Worm (Caenorhabditis elegans) whole organism, L4 larva: ENCODE results near the gene metl-18.

Experiments
- D1046.2 ChIP-seq: fragments of 200-800 bp; sonication (Bioruptor generic); IDR thresholded peaks from 2 replicates; pipeline ENCODE4 v1.3.6; 2022; ENCODE audit warnings: missing genetic modification characterization, missing compliant biosample characterization
- F10B5.3 ChIP-seq: sonication (generic microtip); optimal IDR thresholded peaks from 2 replicates; lab custom pipeline; 2016; ENCODE audit warnings: mild to moderate bottlenecking, missing genetic modification characterization, missing compliant biosample characterization
- T20F7.1 ChIP-seq: fragments of 200-800 bp; sonication (Bioruptor generic); optimal IDR thresholded peaks from 2 replicates; lab custom pipeline; 2018; ENCODE audit warnings: mild to moderate bottlenecking, missing genetic modification characterization, missing compliant biosample characterization
- Y48G9A.11 ChIP-seq: fragments of 200-800 bp; sonication (Bioruptor generic); IDR thresholded peaks from 2 replicates; pipeline ENCODE4 v1.3.6; 2022; ENCODE audit warnings: missing genetic modification reagents, missing genetic modification characterization, missing compliant biosample characterization
- Y75B8A.6 ChIP-seq: fragments of 200-800 bp; sonication (Bioruptor generic); IDR thresholded peaks from 2 replicates; pipeline ENCODE4 v1.3.6; 2022; ENCODE audit warnings: missing genetic modification reagents, missing genetic modification characterization, missing compliant biosample characterization
- ZK337.2 ChIP-seq: fragments of 200-800 bp; sonication (Bioruptor generic); IDR thresholded peaks from 2 replicates; pipeline ENCODE4 v1.3.6; 2022; ENCODE audit warnings: missing genetic modification reagents, missing genetic modification characterization, missing compliant biosample characterization
- ZK546.5 ChIP-seq, 2 experiments: sonication (generic microtip); optimal IDR thresholded peaks; 2 replicates each; lab custom pipeline; 2017; ENCODE audit warnings: missing biosample characterization in 2 of 2, missing genetic modification characterization in 2 of 2
- aha-1 ChIP-seq: fragments of 150-350 bp; peaks from one replicate; lab custom pipeline; 2014; ENCODE audit warnings: missing biosample characterization, missing genetic modification characterization
- aly-2 ChIP-seq: sonication (generic microtip); optimal IDR thresholded peaks from 2 replicates; lab custom pipeline; 2018; ENCODE audit warnings: missing biosample characterization, missing genetic modification characterization
- attf-4 ChIP-seq: sonication (generic microtip); optimal IDR thresholded peaks from 3 replicates; lab custom pipeline; 2017; ENCODE audit warnings: missing biosample characterization, missing genetic modification characterization
- ceh-32 ChIP-seq: sonication (generic microtip); optimal IDR thresholded peaks from 2 replicates; lab custom pipeline; 2016; ENCODE audit warnings: mild to moderate bottlenecking, missing genetic modification characterization, missing compliant biosample characterization; ENCODE audit not compliant: poor library complexity
- ceh-62 ChIP-seq: sonication (generic microtip); optimal IDR thresholded peaks from 2 replicates; lab custom pipeline; 2017; ENCODE audit warnings: missing biosample characterization, missing genetic modification characterization
- ces-1 ChIP-seq: fragments of 150-350 bp; sonication (generic microtip); optimal IDR thresholded peaks from 4 replicates; lab custom pipeline; 2014; ENCODE audit warnings: missing biosample characterization, missing genetic modification reagents, missing genetic modification characterization
- daf-8 ChIP-seq: fragments of 200-800 bp; sonication (Bioruptor generic); IDR thresholded peaks from 2 replicates; pipeline ENCODE4 v1.3.6; 2022; ENCODE audit warnings: missing genetic modification characterization, missing compliant biosample characterization
- dmd-6 ChIP-seq: fragments of 200-800 bp; sonication (Bioruptor generic); IDR thresholded peaks from 2 replicates; pipeline ENCODE4 v1.3.6; 2022; ENCODE audit warnings: missing genetic modification reagents, missing genetic modification characterization, missing compliant biosample characterization
- dmd-8 ChIP-seq: fragments of 200-800 bp; sonication (Bioruptor generic); IDR thresholded peaks from 2 replicates; pipeline ENCODE4 v1.3.6; 2022; ENCODE audit warnings: missing genetic modification characterization, missing compliant biosample characterization
- dmd-9 ChIP-seq: fragments of 200-800 bp; sonication (Bioruptor generic); IDR thresholded peaks from 2 replicates; pipeline ENCODE4 v1.3.6; 2022; ENCODE audit warnings: missing genetic modification reagents, missing genetic modification characterization, missing compliant biosample characterization
- dpl-1 ChIP-seq: fragments of 150-350 bp; optimal IDR thresholded peaks from 2 replicates; lab custom pipeline; 2014; ENCODE audit warnings: missing biosample characterization, missing genetic modification reagents, missing genetic modification characterization
- duxl-1 ChIP-seq: sonication (generic microtip); optimal IDR thresholded peaks from 2 replicates; lab custom pipeline; 2016; ENCODE audit warnings: mild to moderate bottlenecking, missing genetic modification characterization, moderate library complexity, missing compliant biosample characterization; ENCODE audit not compliant: poor library complexity
- egl-43 ChIP-seq: fragments of 200-800 bp; sonication (Bioruptor generic); IDR thresholded peaks from 2 replicates; pipeline ENCODE4 v1.3.6; 2022; ENCODE audit warnings: missing genetic modification reagents, missing genetic modification characterization, missing compliant biosample characterization
- hif-1 ChIP-seq, 2 experiments: sonication (generic microtip); optimal IDR thresholded peaks; 2 replicates each; lab custom pipeline; 2016 to 2017; ENCODE audit warnings: missing compliant biosample characterization in 2 of 2, missing genetic modification characterization in 2 of 2, missing genetic modification reagents in 2 of 2, missing genotype in 2 of 2, mild to moderate bottlenecking in 1 of 2
- hlh-11 ChIP-seq: fragments of 200-800 bp; sonication (Bioruptor generic); optimal IDR thresholded peaks from 2 replicates; lab custom pipeline; 2018; ENCODE audit warnings: mild to moderate bottlenecking, missing genetic modification characterization, missing compliant biosample characterization
- hlh-30 ChIP-seq: sonication (generic microtip); optimal IDR thresholded peaks from 2 replicates; lab custom pipeline; 2017; ENCODE audit warnings: antibody characterized with exemption, mild to moderate bottlenecking, missing genetic modification characterization, missing compliant biosample characterization; ENCODE audit not compliant: insufficient read depth
- jun-1 ChIP-seq: fragments of 150-350 bp; optimal IDR thresholded peaks from 2 replicates; lab custom pipeline; 2014; ENCODE audit warnings: missing biosample characterization, missing genetic modification reagents, missing genetic modification characterization
- lim-7 ChIP-seq: fragments of 200-800 bp; sonication (Bioruptor generic); IDR thresholded peaks from 2 replicates; pipeline ENCODE4 v1.3.6; 2022; ENCODE audit warnings: missing genetic modification characterization, missing compliant biosample characterization
- lin-1 ChIP-seq: fragments of 200-800 bp; sonication (Bioruptor generic); IDR thresholded peaks from 2 replicates; pipeline ENCODE4 v1.3.6; 2022; ENCODE audit warnings: missing genetic modification reagents, missing genetic modification characterization, missing compliant biosample characterization
- lin-13 ChIP-seq: fragments of 150-350 bp; optimal IDR thresholded peaks from 2 replicates; lab custom pipeline; 2014; ENCODE audit warnings: missing biosample characterization, missing genetic modification reagents, missing genetic modification characterization
- lin-15B ChIP-seq: fragments of 150-350 bp; sonication (generic microtip); optimal IDR thresholded peaks from 3 replicates; lab custom pipeline; 2014; ENCODE audit warnings: missing biosample characterization, missing genetic modification characterization
- lin-38 ChIP-seq: fragments of 200-800 bp; sonication (Bioruptor generic); IDR thresholded peaks from 2 replicates; pipeline ENCODE4 v1.3.6; 2022; ENCODE audit warnings: missing genetic modification reagents, missing genetic modification characterization, missing compliant biosample characterization
- lir-3 ChIP-seq: sonication (generic microtip); optimal IDR thresholded peaks from 2 replicates; lab custom pipeline; 2016; ENCODE audit warnings: mild to moderate bottlenecking, missing genetic modification characterization, missing compliant biosample characterization
- mdl-1 ChIP-seq, 2 experiments: fragments of 150-350 bp in 1 of 2; sonication (generic microtip) in 1 of 2; optimal IDR thresholded peaks; 2 replicates each; lab custom pipeline; 2014 to 2017; ENCODE audit warnings: missing biosample characterization in 2 of 2, missing genetic modification characterization in 2 of 2
- mep-1 ChIP-seq: fragments of 150-350 bp; sonication (generic microtip); optimal IDR thresholded peaks from 3 replicates; lab custom pipeline; 2014; ENCODE audit warnings: missing biosample characterization, missing genetic modification characterization
- mes-2 ChIP-seq: sonication (generic microtip); optimal IDR thresholded peaks from 2 replicates; lab custom pipeline; 2016; ENCODE audit warnings: missing genotype, mild to moderate bottlenecking, missing genetic modification characterization, missing compliant biosample characterization; ENCODE audit not compliant: poor library complexity, severe bottlenecking
- mxl-2 ChIP-seq: fragments of 200-800 bp; sonication (Bioruptor generic); conservative IDR thresholded peaks from 2 replicates; pipeline ENCODE4 v1.3.6; 2022; ENCODE audit warnings: missing genetic modification reagents, missing genetic modification characterization, missing compliant biosample characterization
- mxl-3 ChIP-seq: fragments of 200-800 bp; sonication (Bioruptor generic); optimal IDR thresholded peaks from 2 replicates; lab custom pipeline; 2018; ENCODE audit warnings: mild to moderate bottlenecking, missing genetic modification characterization, missing compliant biosample characterization
- nhr-11 ChIP-seq: fragments of 150-350 bp; optimal IDR thresholded peaks from 2 replicates; lab custom pipeline; 2014; ENCODE audit warnings: missing biosample characterization, missing genetic modification characterization
- nhr-28 ChIP-seq: fragments of 150-350 bp; optimal IDR thresholded peaks from 2 replicates; lab custom pipeline; 2014; ENCODE audit warnings: missing biosample characterization, missing genetic modification characterization
- nhr-48 ChIP-seq: sonication (generic microtip); optimal IDR thresholded peaks from 2 replicates; lab custom pipeline; 2016; ENCODE audit warnings: mild to moderate bottlenecking, missing genetic modification characterization, missing compliant biosample characterization
- nhr-6 ChIP-seq: fragments of 150-350 bp; optimal IDR thresholded peaks from 2 replicates; lab custom pipeline; 2014; ENCODE audit warnings: missing biosample characterization, missing genetic modification characterization
- nhr-76 ChIP-seq: fragments of 150-350 bp; optimal IDR thresholded peaks from 2 replicates; lab custom pipeline; 2014; ENCODE audit warnings: missing biosample characterization, missing genetic modification characterization
- rbr-2 ChIP-seq: sonication (generic microtip); optimal IDR thresholded peaks from 2 replicates; lab custom pipeline; 2016; ENCODE audit warnings: missing genotype, missing genetic modification characterization, missing compliant biosample characterization
- sdz-12 ChIP-seq: fragments of 200-800 bp; sonication (Bioruptor generic); optimal IDR thresholded peaks from 2 replicates; lab custom pipeline; 2018; ENCODE audit warnings: mild to moderate bottlenecking, missing genetic modification characterization, missing compliant biosample characterization
- skn-1 ChIP-seq: fragments of 150-350 bp; optimal IDR thresholded peaks from 2 replicates; lab custom pipeline; 2014; ENCODE audit warnings: missing biosample characterization, missing genetic modification characterization
- snpc-1.2 ChIP-seq: fragments of 200-800 bp; sonication (Bioruptor generic); IDR thresholded peaks from 2 replicates; pipeline ENCODE4 v1.3.6; 2022; ENCODE audit warnings: missing genetic modification reagents, missing genetic modification characterization, missing compliant biosample characterization
- spr-1 ChIP-seq: sonication (generic microtip); optimal IDR thresholded peaks from 2 replicates; lab custom pipeline; 2016; ENCODE audit warnings: mild to moderate bottlenecking, missing genetic modification characterization, missing compliant biosample characterization
- tag-97 ChIP-seq: fragments of 200-800 bp; sonication (Bioruptor generic); IDR thresholded peaks from 2 replicates; pipeline ENCODE4 v1.3.6; 2022; ENCODE audit warnings: missing genetic modification characterization, missing compliant biosample characterization
- tra-1 ChIP-seq: fragments of 200-800 bp; sonication (Bioruptor generic); IDR thresholded peaks from 2 replicates; pipeline ENCODE4 v1.3.6; 2022; ENCODE audit warnings: missing genetic modification reagents, missing genetic modification characterization, missing compliant biosample characterization
- unc-130 ChIP-seq: sonication (generic microtip); optimal IDR thresholded peaks from 2 replicates; lab custom pipeline; 2016; ENCODE audit warnings: missing genetic modification reagents, missing genetic modification characterization, missing compliant biosample characterization
- zag-1 ChIP-seq: fragments of 150-350 bp; optimal IDR thresholded peaks from 2 replicates; lab custom pipeline; 2014; ENCODE audit warnings: missing biosample characterization, missing genetic modification characterization
- zfp-3 ChIP-seq: fragments of 200-800 bp; sonication (Bioruptor generic); conservative IDR thresholded peaks from 2 replicates; pipeline ENCODE4 v1.3.6; 2022; ENCODE audit warnings: missing genetic modification reagents, missing genetic modification characterization, missing compliant biosample characterization
- zip-2 ChIP-seq: fragments of 150-350 bp; optimal IDR thresholded peaks from 2 replicates; lab custom pipeline; 2014; ENCODE audit warnings: missing biosample characterization, missing genetic modification characterization
- ztf-7 ChIP-seq: fragments of 150-350 bp; optimal IDR thresholded peaks from 2 replicates; lab custom pipeline; 2014; ENCODE audit warnings: missing biosample characterization, missing genetic modification characterization

metl-18 gene

DNA sequence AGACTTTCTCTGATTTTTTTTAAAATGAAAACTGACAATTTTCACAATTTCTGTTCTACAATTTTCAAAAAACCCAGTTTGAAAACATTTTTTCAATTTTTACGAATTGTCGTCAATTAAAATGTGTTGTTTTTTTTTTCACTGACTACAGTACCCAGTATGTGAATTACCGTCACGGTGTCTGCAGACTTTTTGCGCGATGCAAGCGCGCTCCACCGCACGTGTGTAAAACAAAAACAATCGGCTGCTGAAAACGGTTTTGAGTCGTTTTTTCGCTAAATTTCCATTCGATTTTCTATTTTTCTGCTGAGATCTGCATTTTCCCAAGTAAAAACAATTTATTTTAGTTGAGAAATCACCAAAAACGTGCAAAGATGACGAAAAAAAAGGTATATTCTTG is 30.7 kb downstream of the metl-18 start:
- TF ChIP-seq daf-8 (GFP tag; lab: Robert Waterston, UW) (no peak), attf-4 (no peak), nhr-6 (tag; lab: Kevin White, UChicago) (peak; percentile 96), F10B5.3 (tag; lab: Kevin White, UChicago) (peak; percentile 18), ceh-62 (no peak), lin-15B (tag; lab: Kevin White, UChicago) (peak; percentile 92), ces-1 (GFP tag; lab: Kevin White, UChicago) (peak; percentile 84), dmd-8 (GFP tag; lab: Robert Waterston, UW) (no peak), hif-1 (tag; optimal IDR thresholded peaks at IDR 0.05; lab: Kevin White, UChicago) (peak; percentile 78 to 87), zip-2 (tag; lab: Kevin White, UChicago) (peak; percentile 89), lin-1 (GFP tag; lab: Robert Waterston, UW) (peak; percentile 91), mes-2 (tag; lab: Kevin White, UChicago) (peak; percentile 98), jun-1 (peak; percentile 95), unc-130 (peak; percentile 76), T20F7.1 (GFP tag; lab: Kevin White, UChicago) (peak; percentile 95), snpc-1.2 (GFP tag; lab: Robert Waterston, UW) (peak; percentile 63; the same call in 1 of the 2 replicates), tra-1 (GFP tag; lab: Robert Waterston, UW) (peak; percentile 95), spr-1 (tag; lab: Kevin White, UChicago) (peak; percentile 94), dmd-9 (GFP tag; lab: Robert Waterston, UW) (peak; percentile 97), ZK337.2 (GFP tag; lab: Robert Waterston, UW) (peak; percentile 91), Y75B8A.6 (GFP tag; lab: Robert Waterston, UW) (peak; percentile 71; the same call in 1 of the 2 replicates), sdz-12 (GFP tag; lab: Kevin White, UChicago) (no peak), lir-3 (tag; lab: Kevin White, UChicago) (peak; percentile 71), duxl-1 (tag; lab: Kevin White, UChicago) (peak; percentile 93), ceh-32 (no peak), dpl-1 (GFP tag; lab: Kevin White, UChicago) (peak; percentile 97), hlh-11 (tag; lab: Kevin White, UChicago) (peak; percentile 97), nhr-11 (tag; lab: Kevin White, UChicago) (peak; percentile 97), zfp-3 (GFP tag; lab: Robert Waterston, UW) (peak; percentile 97), nhr-76 (peak; percentile 68), hlh-30 (tag; lab: Kevin White, UChicago) (peak; percentile 95), lin-13 (GFP tag; lab: Kevin White, UChicago) (peak; percentile 98), ZK546.5 (tag; optimal IDR thresholded peaks at IDR 0.05; lab: Kevin White, UChicago) (peak in 1 of 2 experiments; percentile 64), D1046.2 (peak; percentile 96), mdl-1 (tag; optimal IDR thresholded peaks at IDR 0.05; lab: Kevin White, UChicago) (peak; percentile 57 to 89), Y48G9A.11 (GFP tag; lab: Robert Waterston, UW) (peak; percentile 83), rbr-2 (peak; percentile 99), aha-1 (tag; lab: Kevin White, UChicago) (peak; percentile 98), mxl-3 (GFP tag; lab: Kevin White, UChicago) (peak; percentile 87), ztf-7 (tag; lab: Kevin White, UChicago) (peak; percentile 74), dmd-6 (GFP tag; lab: Robert Waterston, UW) (peak; percentile 98), tag-97 (GFP tag; lab: Robert Waterston, UW) (no peak), mep-1 (tag; lab: Kevin White, UChicago) (peak; percentile 98), mxl-2 (GFP tag; lab: Robert Waterston, UW) (peak; percentile 56; the same call in 1 of the 2 replicates), nhr-28 (peak; percentile 96), aly-2 (tag; lab: Kevin White, UChicago) (no peak), skn-1 (no peak), nhr-48 (tag; lab: Kevin White, UChicago) (peak; percentile 89), zag-1 (peak; percentile 26), lin-38 (GFP tag; lab: Robert Waterston, UW) (peak; percentile 100), egl-43 (GFP tag; lab: Robert Waterston, UW) (peak; percentile 85), lim-7 (GFP tag; lab: Robert Waterston, UW) (no peak)
